Worm (Caenorhabditis elegans) whole organism, L4 larva: ENCODE measurements around the gene C04F6.7.

Experiments used
- F44E2.7 ChIP-seq: fragments of 200-800 bp; sonication (Bioruptor generic); IDR thresholded peaks from 2 replicates; pipeline ENCODE4 v2.1.2; 2022; ENCODE audit warnings: missing genetic modification characterization, missing compliant biosample characterization
- Y105C5A.15 ChIP-seq: fragments of 200-800 bp; sonication (Bioruptor generic); IDR thresholded peaks from 2 replicates; pipeline ENCODE4 v1.3.6; 2022; ENCODE audit warnings: missing genetic modification characterization, missing compliant biosample characterization
- aly-2 ChIP-seq: sonication (generic microtip); optimal IDR thresholded peaks from 2 replicates; lab custom pipeline; 2018; ENCODE audit warnings: missing biosample characterization, missing genetic modification characterization
- dmd-8 ChIP-seq: fragments of 200-800 bp; sonication (Bioruptor generic); IDR thresholded peaks from 2 replicates; pipeline ENCODE4 v1.3.6; 2022; ENCODE audit warnings: missing genetic modification characterization, missing compliant biosample characterization
- dve-1 ChIP-seq: sonication (generic microtip); optimal IDR thresholded peaks from 2 replicates; lab custom pipeline; 2017; ENCODE audit warnings: antibody characterized with exemption, mild to moderate bottlenecking, missing genetic modification characterization, missing compliant biosample characterization; ENCODE audit not compliant: insufficient read depth
- mdl-1 ChIP-seq, 2 experiments: fragments of 150-350 bp in 1 of 2; sonication (generic microtip) in 1 of 2; optimal IDR thresholded peaks; 2 replicates each; lab custom pipeline; 2014 to 2017; ENCODE audit warnings: missing biosample characterization in 2 of 2, missing genetic modification characterization in 2 of 2
- nhr-11 ChIP-seq: fragments of 150-350 bp; optimal IDR thresholded peaks from 2 replicates; lab custom pipeline; 2014; ENCODE audit warnings: missing biosample characterization, missing genetic modification characterization
- nhr-25 ChIP-seq: sonication (generic microtip); optimal IDR thresholded peaks from 2 replicates; lab custom pipeline; 2017; ENCODE audit warnings: missing genetic modification characterization, mild to moderate bottlenecking, missing compliant biosample characterization, antibody characterized with exemption, moderate library complexity, borderline replicate concordance; ENCODE audit not compliant: insufficient read depth
- nhr-76 ChIP-seq: fragments of 150-350 bp; optimal IDR thresholded peaks from 2 replicates; lab custom pipeline; 2014; ENCODE audit warnings: missing biosample characterization, missing genetic modification characterization
- pha-4 ChIP-seq, 2 experiments: fragments of 150-350 bp in 1 of 2; fragments of 200-800 bp in 1 of 2; sonication (Bioruptor generic) in 1 of 2; IDR thresholded peaks in 1 of 2; optimal IDR thresholded peaks in 1 of 2; 2 replicates each; pipeline versions ENCODE4 v1.3.6 to Lab custom; 2014 to 2022; ENCODE audit warnings: missing genetic modification characterization in 2 of 2, missing genetic modification reagents in 2 of 2, missing biosample characterization in 1 of 2, missing compliant biosample characterization in 1 of 2
- sdz-12 ChIP-seq: fragments of 200-800 bp; sonication (Bioruptor generic); optimal IDR thresholded peaks from 2 replicates; lab custom pipeline; 2018; ENCODE audit warnings: mild to moderate bottlenecking, missing genetic modification characterization, missing compliant biosample characterization
- unc-62 ChIP-seq, 3 experiments: fragments of 150-350 bp in 1 of 3; sonication (generic microtip); optimal IDR thresholded peaks in 2 of 3; peaks in 1 of 3; 1 replicate in 1 of 3; 2 replicates in 2 of 3; lab custom pipeline; 2014 to 2017; ENCODE audit warnings: missing biosample characterization in 3 of 3, missing genetic modification characterization in 3 of 3, missing genetic modification reagents in 3 of 3, missing genotype in 1 of 3

ce11 chrX:3451122-3451521 lies 32.1 kb upstream of the C04F6.7 start, which contains the start of gene ZK813.5:
- no peak for TF ChIP-seq mdl-1 (tag; optimal IDR thresholded peaks at IDR 0.05; lab: Kevin White, UChicago)
- TF ChIP-seq Y105C5A.15 (GFP tag; lab: Robert Waterston, UW), result no peak
- no peak for TF ChIP-seq dmd-8 (GFP tag; lab: Robert Waterston, UW)
- no peak for TF ChIP-seq sdz-12 (GFP tag; lab: Kevin White, UChicago)
- TF ChIP-seq nhr-25, result no peak
- TF ChIP-seq aly-2 (tag; lab: Kevin White, UChicago), result no peak
- TF ChIP-seq nhr-76, result no peak
- TF ChIP-seq F44E2.7 (GFP tag; lab: Robert Waterston, UW), result no peak
- TF ChIP-seq dve-1, result no peak
- TF ChIP-seq nhr-11 (tag; lab: Kevin White, UChicago), result no peak
- no peak for TF ChIP-seq pha-4 (GFP tag; IDR thresholded peaks at IDR 0.05; lab: Robert Waterston, UW)
- no peak for TF ChIP-seq pha-4 (tag; optimal IDR thresholded peaks at IDR 0.05; lab: Kevin White, UChicago)
- TF ChIP-seq unc-62 (GFP tag; optimal IDR thresholded peaks at IDR 0.05 in 1 of 2; lab: Kevin White, UChicago), result peak in 1 of 2 experiments; percentile 15
- TF ChIP-seq unc-62 (tag; optimal IDR thresholded peaks at IDR 0.05; lab: Kevin White, UChicago), result no peak
